Fruit fly (Drosophila melanogaster) ovary, adult (tissue): ENCODE data around the gene Agpat4.

Experiments used
- CG17801 ChIP-seq: fragments of 200-800 bp; optimal IDR thresholded peaks from 2 replicates; lab custom pipeline; 2019; ENCODE audit warnings: missing biosample characterization, mild to moderate bottlenecking, missing genetic modification characterization, moderate library complexity; ENCODE audit not compliant: partially characterized antibody

The Agpat4 gene

dm6 chr3L:16393700-16394099 is 12.3 kb upstream of the Agpat4 start:
- TF ChIP-seq CG17801 (GFP tag; lab: Kevin White, UChicago) = no peak

dm6 chr3L:16392874-16393273 is 11.5 kb upstream of the Agpat4 start:
- TF ChIP-seq CG17801 (GFP tag; lab: Kevin White, UChicago) = no peak

dm6 chr3L:16392203-16392800 is 10.9 kb upstream of the Agpat4 start:
- TF ChIP-seq CG17801 (GFP tag; lab: Kevin White, UChicago) = no peak

dm6 chr3L:16391257-16391656 is 9.9 kb upstream of the Agpat4 start:
- TF ChIP-seq CG17801 (GFP tag; lab: Kevin White, UChicago) = no peak

- no peak for TF ChIP-seq CG17801 (GFP tag; lab: Kevin White, UChicago)
Measured at dm6 chr3L:16390793-16391192, 9.4 kb upstream of the Agpat4 start.

- no peak for TF ChIP-seq CG17801 (GFP tag; lab: Kevin White, UChicago)
Measured at dm6 chr3L:16385880-16386584, 4.7 kb upstream of the Agpat4 start, which contains the start of the genes Agpat3 and RAF2. Gene Agpat3, minus strand, starts transcription at chr3L:16385957. Gene RAF2, plus strand, starts transcription at chr3L:16386327.

- TF ChIP-seq CG17801 (GFP tag; lab: Kevin White, UChicago) = peak; percentile 73
Measured at dm6 chr3L:16385252-16385879, 4.0 kb upstream of the Agpat4 start.

- TF ChIP-seq CG17801 (GFP tag; lab: Kevin White, UChicago) = no peak
Measured at dm6 chr3L:16384145-16384705, 2.9 kb upstream of the Agpat4 start.

- TF ChIP-seq CG17801 (GFP tag; lab: Kevin White, UChicago) = no peak
Measured at dm6 chr3L:16383056-16383455, 1.7 kb upstream of the Agpat4 start.

- peak; percentile 74 for TF ChIP-seq CG17801 (GFP tag; lab: Kevin White, UChicago)
Measured at dm6 chr3L:16380770-16381169, 600 bp downstream of the Agpat4 start.

- TF ChIP-seq CG17801 (GFP tag; lab: Kevin White, UChicago) = peak; percentile 21
Measured at dm6 chr3L:16377768-16378764, 3.3 kb downstream of the Agpat4 start, which contains the start of gene roq. Gene roq, minus strand, starts transcription at chr3L:16378566.

- no peak for TF ChIP-seq CG17801 (GFP tag; lab: Kevin White, UChicago)
Measured at dm6 chr3L:16369526-16369925, 11.8 kb downstream of the Agpat4 start, which contains the start of gene CG18814. Gene CG18814, plus strand, starts transcription at chr3L:16369826.

- TF ChIP-seq CG17801 (GFP tag; lab: Kevin White, UChicago) = no peak
Measured at dm6 chr3L:16368199-16368598, 13.2 kb downstream of the Agpat4 start, which contains the start of gene CG4842. Gene CG4842, plus strand, starts transcription at chr3L:16368389.

dm6 chr3L:16367240-16367639 is 14.1 kb downstream of the Agpat4 start, which contains the start of gene Cpr72Ec:
Gene Cpr72Ec, minus strand, starts transcription at chr3L:16367340.
- no peak for TF ChIP-seq CG17801 (GFP tag; lab: Kevin White, UChicago)
